Fruit fly (Drosophila melanogaster) Kc167 (cell line): Measurements from ENCODE around the gene mRpL48.

Experiments
- Myc ChIP-seq: fragments of >200 bp; optimal IDR thresholded peaks from 2 replicates; lab custom pipeline; 2017; ENCODE audit warnings: missing external identifiers
- h ChIP-seq: fragments of >200 bp; optimal IDR thresholded peaks from 3 replicates; lab custom pipeline; 2018; ENCODE audit warnings: missing external identifiers

dm6 chr2L:1733155-1733813 is 23.0 kb downstream of the mRpL48 start:
- TF ChIP-seq h (lab: Kevin White, UChicago): no peak
- TF ChIP-seq Myc (lab: Kevin White, UChicago): no peak
